Worm (Caenorhabditis elegans): Measurements from ENCODE around the gene T01C8.3.

ce11 chrX:16770398-16770797 is 12.6 kb downstream of the T01C8.3 start, which contains the start of gene mct-6:
- no peak for TF ChIP-seq sptf-2 (GFP tag; optimal IDR thresholded peaks at IDR 0.05)
- no peak for TF ChIP-seq Y79H2A.3 (GFP tag; conservative IDR thresholded peaks at IDR 0.05)
- TF ChIP-seq nhr-80 (tag; optimal IDR thresholded peaks at IDR 0.05), result no peak
- TF ChIP-seq bed-2 (GFP tag; IDR thresholded peaks at IDR 0.05), result no peak
- TF ChIP-seq lin-54 (GFP tag; optimal IDR thresholded peaks at IDR 0.05), result no peak
- TF ChIP-seq nhr-179 (tag; optimal IDR thresholded peaks at IDR 0.05), result no peak
- TF ChIP-seq F22D6.2 (tag; optimal IDR thresholded peaks at IDR 0.05), result no peak
- no peak for TF ChIP-seq snpc-4 (GFP tag; optimal IDR thresholded peaks at IDR 0.05)
- TF ChIP-seq snpc-4 (tag; optimal IDR thresholded peaks at IDR 0.05), result no peak
- no peak for TF ChIP-seq F57A8.1 (GFP tag; optimal IDR thresholded peaks at IDR 0.05)
- no peak for TF ChIP-seq attf-5 (GFP tag; optimal IDR thresholded peaks at IDR 0.05)
- no peak for TF ChIP-seq hsf-1 (GFP tag; IDR thresholded peaks at IDR 0.05)

Data from whole organism, young adult.